Fruit fly (Drosophila melanogaster) whole organism, prepupa: ENCODE data around the gene phtm.

Experiments used
- CG10631 ChIP-seq: fragments of 200-800 bp; sonication (Bioruptor generic); optimal IDR thresholded peaks from 2 replicates; lab custom pipeline; 2016; ENCODE audit warnings: missing biosample characterization, missing genetic modification characterization
- CG10669 ChIP-seq: fragments of 200-800 bp; sonication (Bioruptor generic); optimal IDR thresholded peaks from 3 replicates; lab custom pipeline; 2018; ENCODE audit warnings: missing biosample characterization, mild to moderate bottlenecking, missing genetic modification characterization, moderate library complexity
- CG11762 ChIP-seq: fragments of 200-800 bp; sonication (Bioruptor generic); optimal IDR thresholded peaks from 3 replicates; lab custom pipeline; 2016; ENCODE audit warnings: missing biosample characterization, missing genetic modification characterization; ENCODE audit not compliant: insufficient read depth
- CG11902 ChIP-seq: fragments of 200-800 bp; sonication (Bioruptor generic); optimal IDR thresholded peaks from 3 replicates; lab custom pipeline; 2016; ENCODE audit warnings: missing biosample characterization, missing genetic modification characterization
- CG15336 ChIP-seq: fragments of 200-800 bp; sonication (Bioruptor generic); IDR thresholded peaks from 2 replicates; pipeline ENCODE4 v1.3.6; 2022; ENCODE audit warnings: missing biosample characterization, missing genetic modification characterization
- CG3032 ChIP-seq: fragments of 200-800 bp; optimal IDR thresholded peaks from 2 replicates; lab custom pipeline; 2019; ENCODE audit warnings: missing biosample characterization, mild to moderate bottlenecking, missing genetic modification characterization, moderate library complexity
- CG31627 ChIP-seq: fragments of 200-800 bp; sonication (Bioruptor generic); optimal IDR thresholded peaks from 3 replicates; lab custom pipeline; 2016; ENCODE audit warnings: missing biosample characterization, missing genetic modification characterization
- CG32006 ChIP-seq: fragments of 200-800 bp; sonication (Bioruptor generic); optimal IDR thresholded peaks from 3 replicates; lab custom pipeline; 2017; ENCODE audit warnings: missing biosample characterization, mild to moderate bottlenecking, missing genetic modification characterization
- CG34406 ChIP-seq: fragments of 200-800 bp; sonication (Bioruptor generic); optimal IDR thresholded peaks from 3 replicates; lab custom pipeline; 2016; ENCODE audit warnings: missing biosample characterization, missing genetic modification characterization
- CG3919 ChIP-seq: fragments of 200-800 bp; sonication (Bioruptor generic); optimal IDR thresholded peaks from 3 replicates; lab custom pipeline; 2016; ENCODE audit warnings: missing biosample characterization, missing genetic modification characterization
- CG4318 ChIP-seq: fragments of 200-800 bp; sonication (Bioruptor generic); optimal IDR thresholded peaks from 3 replicates; lab custom pipeline; 2017; ENCODE audit warnings: missing biosample characterization, mild to moderate bottlenecking, missing genetic modification characterization
- CG6163 ChIP-seq: fragments of 200-800 bp; sonication (Bioruptor generic); IDR thresholded peaks from 3 replicates; pipeline ENCODE4 v1.3.6; 2022; ENCODE audit warnings: missing biosample characterization, missing genetic modification characterization
- CG6276 ChIP-seq: fragments of 200-800 bp; sonication (Bioruptor generic); optimal IDR thresholded peaks from 2 replicates; lab custom pipeline; 2017; ENCODE audit warnings: missing biosample characterization, mild to moderate bottlenecking, missing genetic modification characterization
- CG6792 ChIP-seq: fragments of 200-800 bp; sonication (Bioruptor generic); optimal IDR thresholded peaks from 3 replicates; lab custom pipeline; 2016; ENCODE audit warnings: missing biosample characterization, missing genetic modification characterization
- CG6808 ChIP-seq: fragments of 200-800 bp; sonication (Bioruptor generic); optimal IDR thresholded peaks from 3 replicates; lab custom pipeline; 2017; ENCODE audit warnings: missing biosample characterization, missing genetic modification characterization, mild to moderate bottlenecking, moderate library complexity, missing genetic modification reagents
- CG6854 ChIP-seq: fragments of 200-800 bp; sonication (Bioruptor generic); optimal IDR thresholded peaks from 2 replicates; lab custom pipeline; 2017; ENCODE audit warnings: missing biosample characterization, mild to moderate bottlenecking, missing genetic modification characterization
- CG8319 ChIP-seq: fragments of 200-800 bp; sonication (Bioruptor generic); optimal IDR thresholded peaks from 3 replicates; lab custom pipeline; 2016; ENCODE audit warnings: missing biosample characterization, missing genetic modification characterization
- Eip75B ChIP-seq: fragments of 200-800 bp; sonication (Bioruptor generic); optimal IDR thresholded peaks from 3 replicates; lab custom pipeline; 2016; ENCODE audit warnings: missing biosample characterization, missing genetic modification characterization
- Eip93F ChIP-seq: fragments of 200-800 bp; sonication (Bioruptor generic); optimal IDR thresholded peaks from 2 replicates; lab custom pipeline; 2016; ENCODE audit warnings: missing biosample characterization, mild to moderate bottlenecking, missing genetic modification characterization
- Ets21C ChIP-seq: fragments of 200-800 bp; sonication (Bioruptor generic); optimal IDR thresholded peaks from 3 replicates; lab custom pipeline; 2016; ENCODE audit warnings: missing biosample characterization, missing genetic modification characterization
- Gug ChIP-seq: fragments of 200-800 bp; sonication (Bioruptor generic); IDR thresholded peaks from 2 replicates; pipeline ENCODE4 v1.3.6; 2022; ENCODE audit warnings: missing biosample characterization, missing genetic modification characterization
- Hr38 ChIP-seq: sonication (Bioruptor generic); optimal IDR thresholded peaks from 2 replicates; lab custom pipeline; 2016; ENCODE audit warnings: missing biosample characterization, missing genetic modification characterization
- Hr39 ChIP-seq: fragments of 200-800 bp; sonication (Bioruptor generic); optimal IDR thresholded peaks from 2 replicates; lab custom pipeline; 2016; ENCODE audit warnings: missing biosample characterization, missing genetic modification characterization
- Hr4 ChIP-seq: fragments of 200-800 bp; sonication (Bioruptor generic); optimal IDR thresholded peaks from 3 replicates; lab custom pipeline; 2016; ENCODE audit warnings: missing biosample characterization, missing genetic modification characterization
- Lpt ChIP-seq: fragments of 200-800 bp; sonication (Bioruptor generic); optimal IDR thresholded peaks from 3 replicates; lab custom pipeline; 2016; ENCODE audit warnings: missing biosample characterization, missing genetic modification characterization
- OdsH ChIP-seq: fragments of 200-800 bp; sonication (Bioruptor generic); optimal IDR thresholded peaks from 3 replicates; lab custom pipeline; 2016; ENCODE audit warnings: missing biosample characterization, missing genetic modification characterization
- Sox102F ChIP-seq: fragments of 200-800 bp; sonication (Bioruptor generic); optimal IDR thresholded peaks from 2 replicates; lab custom pipeline; 2016; ENCODE audit warnings: missing biosample characterization, mild to moderate bottlenecking, missing genetic modification characterization
- Sox14 ChIP-seq: fragments of 200-800 bp; sonication (Bioruptor generic); optimal IDR thresholded peaks from 3 replicates; lab custom pipeline; 2016; ENCODE audit warnings: missing biosample characterization, missing genetic modification characterization
- acj6 ChIP-seq: fragments of 200-800 bp; sonication (Bioruptor generic); optimal IDR thresholded peaks from 3 replicates; lab custom pipeline; 2016; ENCODE audit warnings: missing biosample characterization, missing genetic modification characterization
- cyc ChIP-seq: fragments of 200-800 bp; sonication (Bioruptor generic); optimal IDR thresholded peaks from 3 replicates; lab custom pipeline; 2016; ENCODE audit warnings: missing biosample characterization, missing genetic modification characterization
- dac ChIP-seq: fragments of 200-800 bp; sonication (Bioruptor generic); optimal IDR thresholded peaks from 2 replicates; lab custom pipeline; 2017; ENCODE audit warnings: missing biosample characterization, mild to moderate bottlenecking, missing genetic modification characterization
- eg ChIP-seq: fragments of 200-800 bp; sonication (Bioruptor generic); IDR thresholded peaks from 3 replicates; pipeline ENCODE4 v1.3.6; 2022; ENCODE audit warnings: missing biosample characterization, missing genetic modification characterization
- esn ChIP-seq: fragments of 200-800 bp; sonication (Bioruptor generic); optimal IDR thresholded peaks from 2 replicates; lab custom pipeline; 2016; ENCODE audit warnings: missing biosample characterization, mild to moderate bottlenecking, missing genetic modification characterization, moderate library complexity
- fkh ChIP-seq: fragments of 200-800 bp; sonication (Bioruptor generic); optimal IDR thresholded peaks from 3 replicates; lab custom pipeline; 2017; ENCODE audit warnings: missing biosample characterization, mild to moderate bottlenecking, missing genetic modification characterization, moderate library complexity
- lz ChIP-seq: fragments of 200-800 bp; sonication (Bioruptor generic); optimal IDR thresholded peaks from 3 replicates; lab custom pipeline; 2016; ENCODE audit warnings: missing biosample characterization, missing genetic modification characterization
- net ChIP-seq: fragments of 200-800 bp; sonication (Bioruptor generic); optimal IDR thresholded peaks from 3 replicates; lab custom pipeline; 2016; ENCODE audit warnings: missing biosample characterization, missing genetic modification characterization
- salr ChIP-seq, 2 experiments: fragments of 200-800 bp; sonication (Bioruptor generic); optimal IDR thresholded peaks; 3 replicates each; lab custom pipeline; 2016 to 2018; ENCODE audit warnings: missing biosample characterization in 2 of 2, missing genetic modification characterization in 2 of 2, mild to moderate bottlenecking in 1 of 2
- ss ChIP-seq, 2 experiments: fragments of 200-800 bp; sonication (Bioruptor generic); optimal IDR thresholded peaks; 2 replicates in 1 of 2; 3 replicates in 1 of 2; lab custom pipeline; 2017 to 2018; ENCODE audit warnings: mild to moderate bottlenecking in 2 of 2, missing biosample characterization in 2 of 2, missing genetic modification characterization in 2 of 2, moderate library complexity in 1 of 2
- svp ChIP-seq: fragments of 200-800 bp; sonication (Bioruptor generic); peaks from one replicate; lab custom pipeline; 2016; ENCODE audit warnings: missing biosample characterization, missing genetic modification characterization

phtm gene

DNA sequence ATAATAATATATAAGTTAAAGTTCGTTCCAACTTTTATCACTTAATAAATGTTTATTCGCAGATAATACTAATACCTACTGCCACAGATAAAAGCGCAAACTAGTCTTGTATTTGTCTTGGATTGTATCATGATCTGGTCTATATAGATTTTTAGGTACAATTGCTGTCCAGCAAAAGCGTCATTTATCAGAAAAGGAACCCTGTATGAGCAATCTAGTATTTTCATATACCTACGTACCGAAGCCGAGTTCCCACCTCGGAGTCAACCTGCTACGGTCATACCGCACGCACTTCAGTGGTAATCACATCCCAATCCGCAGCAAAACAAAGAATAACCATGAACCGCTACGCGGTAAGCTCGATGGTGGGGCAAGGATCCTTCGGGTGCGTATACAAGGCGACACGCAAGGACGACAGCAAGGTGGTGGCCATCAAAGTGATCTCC, 28.0 kb upstream of the phtm start, which contains the start of gene fu:
TSS of gene fu (plus strand) at position 254 of the 446 bp plus-strand sequence.
- TF ChIP-seq CG3919 (GFP tag; lab: Kevin White, UChicago) (no peak), lz (GFP tag; lab: Kevin White, UChicago) (peak; percentile 4), CG34406 (GFP tag; lab: Kevin White, UChicago) (peak; percentile 30), CG8319 (no peak), CG3032 (no peak), CG10631 (GFP tag; lab: Kevin White, UChicago) (no peak), CG6163 (GFP tag; lab: Robert Waterston, UW) (0 out of 3 replicates have a peak, but pooled peaks have one; percentile 33), acj6 (GFP tag; lab: Kevin White, UChicago) (no peak), Ets21C (GFP tag; lab: Kevin White, UChicago) (no peak), CG4318 (no peak), esn (peak; percentile 10), salr (GFP tag; optimal IDR thresholded peaks at IDR 0.05; lab: Kevin White, UChicago) (no peak), Lpt (GFP tag; lab: Kevin White, UChicago) (no peak), Sox14 (GFP tag; lab: Kevin White, UChicago) (peak; percentile 19), CG10669 (no peak), cyc (no peak), Hr4 (GFP tag; lab: Kevin White, UChicago) (no peak), CG6854 (peak; percentile 14), Sox102F (GFP tag; lab: Kevin White, UChicago) (no peak), CG11902 (GFP tag; lab: Kevin White, UChicago) (no peak), CG11762 (no peak), CG6792 (GFP tag; lab: Kevin White, UChicago) (no peak), svp (GFP tag; lab: Kevin White, UChicago) (no peak), eg (GFP tag; lab: Robert Waterston, UW) (peak; percentile 30; the same call in 1 of the 3 replicates), ss (GFP tag; optimal IDR thresholded peaks at IDR 0.05; lab: Kevin White, UChicago) (no peak)

DNA sequence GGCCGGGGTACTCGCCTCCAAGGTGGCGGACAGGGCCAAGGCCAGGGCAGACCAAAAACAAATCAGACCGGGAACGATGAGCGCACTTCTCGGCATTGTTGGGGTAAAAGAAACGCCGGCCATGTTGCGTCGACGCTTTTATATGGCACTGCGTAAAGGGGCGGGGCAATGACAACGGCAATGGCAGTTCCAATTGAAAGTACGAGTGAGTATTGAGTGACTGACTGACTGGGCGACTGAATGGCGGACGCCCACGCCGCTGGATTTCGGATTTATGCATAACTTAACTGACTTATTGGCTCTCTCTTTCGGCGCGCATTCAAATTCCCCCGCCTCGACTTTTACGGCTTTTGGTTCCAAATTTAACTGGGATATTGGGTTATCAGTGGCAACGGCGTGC, 23.5 kb upstream of the phtm start, which contains the start of gene CG6696:
TSS of gene CG6696 (minus strand) at position 101 of the 400 bp plus-strand sequence.
- no peak for TF ChIP-seq Eip93F (GFP tag; lab: Kevin White, UChicago)
- TF ChIP-seq CG15336 (GFP tag; lab: Robert Waterston, UW) = no peak
- TF ChIP-seq Eip75B (GFP tag; lab: Kevin White, UChicago) = no peak
- no peak for TF ChIP-seq lz (GFP tag; lab: Kevin White, UChicago)
- TF ChIP-seq CG8319 = no peak
- no peak for TF ChIP-seq fkh (GFP tag; lab: Kevin White, UChicago)
- no peak for TF ChIP-seq Gug (GFP tag; lab: Robert Waterston, UW)
- TF ChIP-seq dac = no peak
- no peak for TF ChIP-seq CG6808 (GFP tag; lab: Kevin White, UChicago)
- no peak for TF ChIP-seq CG10669
- no peak for TF ChIP-seq net (GFP tag; lab: Kevin White, UChicago)
- no peak for TF ChIP-seq CG31627
- TF ChIP-seq CG3919 (GFP tag; lab: Kevin White, UChicago) = no peak
- TF ChIP-seq eg (GFP tag; lab: Robert Waterston, UW) = no peak
- TF ChIP-seq cyc = no peak

DNA sequence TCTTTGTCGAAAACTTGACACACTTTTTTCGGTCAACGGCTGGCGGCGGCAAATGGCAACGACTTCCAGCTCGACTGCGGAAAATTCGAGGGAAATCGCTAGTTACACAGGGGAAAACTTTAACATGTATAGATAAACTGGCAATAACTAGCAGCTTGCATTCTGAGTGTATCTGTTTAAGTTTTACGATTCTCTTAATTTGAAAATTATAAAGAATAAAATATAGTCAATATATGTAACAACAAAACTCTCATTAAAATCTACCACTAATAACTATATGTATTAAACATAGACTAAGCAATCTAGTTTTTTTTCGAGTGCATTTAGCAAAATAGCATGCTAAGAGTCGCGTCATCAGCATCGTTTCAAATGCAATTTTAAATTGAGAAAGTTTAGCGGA, 22.2 kb upstream of the phtm start:
- TF ChIP-seq eg (GFP tag; lab: Robert Waterston, UW) (0 out of 3 replicates have a peak, but pooled peaks have one; percentile 26), CG32006 (peak; percentile 76), Hr38 (GFP tag; lab: Kevin White, UChicago) (no peak), CG15336 (GFP tag; lab: Robert Waterston, UW) (peak; percentile 45; the same call in 1 of the 2 replicates), Hr39 (GFP tag; lab: Kevin White, UChicago) (no peak), OdsH (no peak), CG6276 (GFP tag; lab: Kevin White, UChicago) (peak; percentile 26)
